Fruit fly (Drosophila melanogaster) whole organism, embryonic: ENCODE measurements around the gene Gr39a.

Experiments used
- CG12942 ChIP-seq: fragments of 200-800 bp; sonication (Bioruptor generic); optimal IDR thresholded peaks from 3 replicates; lab custom pipeline; 2016; ENCODE audit warnings: missing biosample characterization, missing genetic modification characterization
- CG6854 ChIP-seq: fragments of 200-800 bp; sonication (Bioruptor generic); optimal IDR thresholded peaks from 3 replicates; lab custom pipeline; 2017; ENCODE audit warnings: missing biosample characterization, mild to moderate bottlenecking, missing genetic modification characterization
- Gug ChIP-seq: fragments of 200-800 bp; sonication (Bioruptor generic); IDR thresholded peaks from 4 replicates; pipeline ENCODE4 v1.3.6; 2022; ENCODE audit warnings: missing biosample characterization, missing genetic modification characterization
- Optix ChIP-seq: fragments of 200-800 bp; sonication (Bioruptor generic); IDR thresholded peaks from 3 replicates; pipeline ENCODE4 v1.3.6; 2022; ENCODE audit warnings: missing biosample characterization, missing genetic modification characterization
- Pdp1 ChIP-seq, 2 experiments: fragments of 200-800 bp; sonication (Bioruptor generic); optimal IDR thresholded peaks; 3 replicates each; lab custom pipeline; 2016; ENCODE audit warnings: missing biosample characterization in 2 of 2, missing genetic modification characterization in 2 of 2, mild to moderate bottlenecking in 1 of 2, moderate library complexity in 1 of 2
- Ssrp ChIP-seq: fragments of 200-800 bp; sonication (Bioruptor generic); optimal IDR thresholded peaks from 2 replicates; lab custom pipeline; 2018; ENCODE audit warnings: missing biosample characterization, mild to moderate bottlenecking, missing genetic modification characterization, moderate library complexity
- Stat92E ChIP-seq, 3 experiments: fragments of >200 bp in 2 of 3; fragments of 200-800 bp in 1 of 3; sonication (Bioruptor generic) in 1 of 3; optimal IDR thresholded peaks; 2 replicates each; lab custom pipeline; 2017 to 2019; ENCODE audit warnings: missing biosample characterization in 3 of 3, missing genetic modification characterization in 3 of 3, mild to moderate bottlenecking in 1 of 3, moderate library complexity in 1 of 3
- fd96Cb ChIP-seq: fragments of 200-800 bp; sonication (Bioruptor generic); optimal IDR thresholded peaks from 2 replicates; lab custom pipeline; 2018; ENCODE audit warnings: missing biosample characterization, mild to moderate bottlenecking, missing genetic modification characterization, moderate library complexity
- jigr1 ChIP-seq: fragments of 200-800 bp; sonication (Bioruptor generic); IDR thresholded peaks from 3 replicates; pipeline ENCODE4 v1.3.6; 2022; ENCODE audit warnings: missing biosample characterization, missing genetic modification characterization
- usp ChIP-seq: fragments of >200 bp; optimal IDR thresholded peaks from 2 replicates; lab custom pipeline; 2017; ENCODE audit warnings: missing biosample characterization, missing genetic modification characterization

dm6 chr2L:21311200-21311689 is 20.7 kb downstream of the Gr39a start:
- TF ChIP-seq Stat92E (GFP tag; optimal IDR thresholded peaks at IDR 0.05; lab: Kevin White, UChicago) (no peak), usp (GFP tag; lab: Kevin White, UChicago) (no peak), Ssrp (tag; lab: Kevin White, UChicago) (no peak), jigr1 (GFP tag; lab: Robert Waterston, UW) (no peak), CG12942 (no peak), Gug (GFP tag; lab: Robert Waterston, UW) (no peak), Optix (GFP tag; lab: Robert Waterston, UW) (no peak), Pdp1 (GFP tag; optimal IDR thresholded peaks at IDR 0.05; lab: Kevin White, UChicago) (peak in 1 of 2 experiments; percentile 73), CG6854 (no peak), fd96Cb (no peak)
